Worm (Caenorhabditis elegans) whole organism, L4/young adult: ENCODE results near the gene nhr-187.

Source experiments
- W03F9.2 ChIP-seq: fragments of 150-350 bp; optimal IDR thresholded peaks from 2 replicates; lab custom pipeline; 2014; ENCODE audit warnings: missing biosample characterization, missing genetic modification characterization
- dao-5 ChIP-seq: sonication (generic microtip); optimal IDR thresholded peaks from 2 replicates; lab custom pipeline; 2016; ENCODE audit warnings: missing genotype, missing genetic modification characterization, moderate library complexity, missing compliant biosample characterization
- him-1 ChIP-seq: sonication (generic microtip); optimal IDR thresholded peaks from 2 replicates; lab custom pipeline; 2016; ENCODE audit warnings: missing genotype, missing genetic modification reagents, missing genetic modification characterization, missing compliant biosample characterization

The nhr-187 gene

ce11 chrV:3878223-3878622 is 15.5 kb upstream of the nhr-187 start, which contains the start of gene nhr-159:
nhr-159 (minus strand) TSS chrV:3878323.
- TF ChIP-seq dao-5 (tag; lab: Kevin White, UChicago) = no peak
- TF ChIP-seq him-1 (tag; lab: Kevin White, UChicago) = no peak
- TF ChIP-seq W03F9.2 (tag; lab: Kevin White, UChicago) = no peak

DNA sequence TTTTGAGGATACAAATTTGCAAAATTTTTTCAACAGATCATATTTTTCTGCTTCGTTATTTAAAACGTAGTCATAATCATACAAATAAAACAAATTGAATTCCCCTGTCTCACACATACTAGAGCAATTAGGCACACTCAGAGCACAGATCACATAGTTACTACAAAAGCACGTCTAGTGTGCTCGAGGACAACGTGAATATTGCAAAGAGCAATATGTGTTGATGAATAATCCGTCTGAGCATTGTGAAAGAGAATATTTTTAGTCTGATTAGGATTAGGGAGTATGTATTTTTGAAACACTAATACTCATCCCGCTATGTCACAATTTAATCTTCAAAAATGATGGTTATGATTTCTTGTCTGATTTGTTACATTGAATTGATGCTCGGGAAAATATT is 14.5 kb upstream of the nhr-187 start:
- TF ChIP-seq dao-5 (tag; lab: Kevin White, UChicago) (no peak), him-1 (tag; lab: Kevin White, UChicago) (no peak)

DNA sequence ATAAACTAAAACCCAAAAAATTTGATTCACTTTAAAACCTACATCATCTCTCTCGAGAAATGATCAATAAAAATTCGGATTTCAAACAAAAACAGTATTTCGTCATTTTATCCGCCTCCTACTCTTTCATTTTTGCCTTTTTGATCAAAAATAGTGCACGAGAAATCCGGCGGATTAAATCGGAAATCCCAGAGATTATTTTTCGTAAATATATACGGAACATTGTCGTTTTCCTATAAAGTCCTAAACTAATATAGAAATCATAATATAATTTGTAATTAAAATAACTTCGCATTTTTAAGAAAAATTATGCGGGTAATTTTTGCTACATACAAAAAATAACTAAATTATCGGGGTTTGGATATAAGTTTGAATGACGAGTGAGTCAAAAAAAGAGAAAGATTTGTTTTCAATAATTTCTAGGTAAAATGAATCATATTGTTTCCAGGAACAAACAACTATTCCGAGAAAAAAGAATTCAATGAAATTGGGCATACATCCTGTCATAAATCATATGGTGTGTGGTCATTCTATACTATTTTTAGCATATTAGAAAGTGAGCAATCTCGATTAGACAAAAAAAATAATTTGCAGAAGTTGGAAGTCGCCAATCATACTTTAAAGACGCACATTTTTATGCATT is 11.5 kb upstream of the nhr-187 start, which contains the start of gene nhr-158:
Gene nhr-158, minus strand, starts transcription at position 51 of the 643 bp plus-strand sequence.
- no peak for TF ChIP-seq dao-5 (tag; lab: Kevin White, UChicago)
- TF ChIP-seq him-1 (tag; lab: Kevin White, UChicago) = no peak
- TF ChIP-seq W03F9.2 (tag; lab: Kevin White, UChicago) = no peak

- TF ChIP-seq him-1 (tag; lab: Kevin White, UChicago) = no peak
- no peak for TF ChIP-seq W03F9.2 (tag; lab: Kevin White, UChicago)
- no peak for TF ChIP-seq dao-5 (tag; lab: Kevin White, UChicago)
Observed at ce11 chrV:3870359-3870758, 7.6 kb upstream of the nhr-187 start.

DNA sequence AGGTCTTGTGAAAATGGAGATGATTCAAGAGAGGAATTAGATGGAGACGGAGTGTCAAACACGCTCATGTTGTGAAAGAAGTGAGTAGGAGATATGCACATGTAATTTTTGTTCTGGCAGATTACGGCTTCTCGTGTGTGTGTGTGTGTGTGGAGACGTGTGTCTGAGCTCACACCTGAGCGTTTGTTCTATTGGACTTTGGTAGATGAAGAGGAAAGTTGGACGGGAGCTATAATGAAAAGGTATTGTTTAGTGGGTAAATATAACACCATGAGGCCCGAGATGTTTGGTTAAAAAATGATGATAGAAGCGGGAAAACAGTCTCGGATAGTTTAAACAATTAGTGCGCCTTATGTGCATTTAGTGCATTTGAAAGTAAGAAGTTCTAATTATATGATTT is 6.2 kb upstream of the nhr-187 start, which contains the start of gene nhr-157:
Gene nhr-157, minus strand, starts transcription at position 101 of the 400 bp plus-strand sequence.
- TF ChIP-seq dao-5 (tag; lab: Kevin White, UChicago) (no peak), W03F9.2 (tag; lab: Kevin White, UChicago) (no peak)

ce11 chrV:3865273-3865672 is 2.5 kb upstream of the nhr-187 start:
- TF ChIP-seq dao-5 (tag; lab: Kevin White, UChicago) = no peak
- TF ChIP-seq him-1 (tag; lab: Kevin White, UChicago) = no peak
- TF ChIP-seq W03F9.2 (tag; lab: Kevin White, UChicago) = no peak

DNA sequence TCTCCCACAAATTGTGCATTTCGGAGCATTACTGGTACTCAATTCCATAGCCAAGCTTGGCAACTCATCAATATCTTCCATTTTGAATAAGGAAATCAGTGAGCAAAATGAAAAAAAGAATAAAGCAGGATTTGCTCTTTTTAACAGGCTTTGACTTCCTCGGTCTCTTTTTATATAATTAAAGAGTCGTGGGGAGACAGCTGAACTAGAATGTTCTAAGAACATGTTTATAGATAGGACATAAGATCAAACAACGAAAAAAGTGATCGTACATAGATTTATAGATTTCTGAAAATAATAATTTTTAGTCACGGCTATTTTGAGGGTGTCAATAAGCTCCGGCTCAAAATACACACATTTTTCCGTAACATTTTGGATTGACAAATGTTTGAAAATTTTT is 2.6 kb downstream of the nhr-187 start, which contains the start of gene nhr-189:
Gene nhr-189, minus strand, starts transcription at position 121 of the 400 bp plus-strand sequence.
- TF ChIP-seq him-1 (tag; lab: Kevin White, UChicago) = no peak
- no peak for TF ChIP-seq dao-5 (tag; lab: Kevin White, UChicago)
- TF ChIP-seq W03F9.2 (tag; lab: Kevin White, UChicago) = no peak

DNA sequence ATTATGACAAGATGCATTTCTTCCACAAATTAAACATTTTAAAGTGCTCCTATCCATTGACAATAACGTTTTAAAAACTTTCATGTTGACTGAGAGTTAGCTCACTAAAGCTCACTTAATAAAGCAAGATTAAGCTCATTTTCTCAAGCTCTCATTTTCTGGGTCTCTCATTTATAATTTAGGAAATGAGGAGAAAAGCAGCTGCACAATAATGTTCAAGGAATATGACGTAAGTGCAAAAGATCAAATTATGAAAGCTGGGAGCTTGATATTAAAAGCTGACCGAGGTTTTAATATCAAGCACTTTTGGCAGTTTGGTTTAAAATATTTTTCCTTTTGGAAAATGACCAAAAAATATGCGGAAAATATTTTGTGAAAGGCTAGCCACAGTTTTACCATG is 5.0 kb downstream of the nhr-187 start, which contains the start of gene nhr-188:
Gene nhr-188, minus strand, starts transcription at position 84 of the 400 bp plus-strand sequence.
- TF ChIP-seq dao-5 (tag; lab: Kevin White, UChicago) = no peak
- no peak for TF ChIP-seq him-1 (tag; lab: Kevin White, UChicago)
- TF ChIP-seq W03F9.2 (tag; lab: Kevin White, UChicago) = no peak

DNA sequence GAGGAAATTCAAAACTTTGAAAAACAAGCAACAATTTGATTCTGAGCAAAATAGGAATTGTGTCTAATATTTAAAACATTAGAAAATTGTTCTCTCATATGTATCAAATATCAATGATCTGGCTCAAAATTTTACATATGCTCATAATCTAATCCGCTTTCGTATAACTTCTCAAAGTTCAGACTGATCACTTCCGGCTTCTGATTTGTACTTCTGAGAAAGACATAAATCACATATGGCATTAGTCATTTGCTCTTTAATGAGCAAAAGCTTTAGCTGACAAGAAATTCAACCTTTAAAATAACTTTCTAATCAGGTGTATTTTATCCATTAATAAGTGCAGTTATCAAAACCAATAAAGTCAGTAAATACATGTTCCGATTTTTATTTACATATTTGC is 6.8 kb downstream of the nhr-187 start:
- TF ChIP-seq W03F9.2 (tag; lab: Kevin White, UChicago) (no peak), dao-5 (tag; lab: Kevin White, UChicago) (no peak), him-1 (tag; lab: Kevin White, UChicago) (no peak)

DNA sequence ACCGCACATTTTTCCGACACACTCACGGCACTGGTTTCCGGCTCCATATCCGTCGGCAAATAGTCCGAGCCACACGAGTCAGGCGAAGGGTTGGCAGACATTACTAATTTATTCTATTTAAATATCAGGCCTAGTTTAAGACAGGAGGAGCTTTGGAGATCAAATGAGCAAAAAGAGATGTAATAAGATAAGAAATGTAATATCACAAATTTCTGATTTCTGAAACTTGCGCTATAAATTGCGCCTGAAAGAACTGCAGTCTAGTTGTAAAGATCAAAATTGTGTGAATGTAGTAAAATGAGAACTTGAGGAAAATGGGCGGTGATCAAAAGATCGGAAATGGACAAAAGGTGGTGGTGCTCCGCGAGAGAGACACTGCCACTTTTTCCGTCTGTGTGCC is 7.9 kb downstream of the nhr-187 start, which contains the start of gene nhr-186:
Gene nhr-186, minus strand, starts transcription at position 101 of the 400 bp plus-strand sequence.
- TF ChIP-seq him-1 (tag; lab: Kevin White, UChicago) (no peak), W03F9.2 (tag; lab: Kevin White, UChicago) (no peak), dao-5 (tag; lab: Kevin White, UChicago) (no peak)

ce11 chrV:3851760-3852159 is 11.0 kb downstream of the nhr-187 start:
- TF ChIP-seq dao-5 (tag; lab: Kevin White, UChicago) (no peak), him-1 (tag; lab: Kevin White, UChicago) (no peak), W03F9.2 (tag; lab: Kevin White, UChicago) (no peak)

- TF ChIP-seq him-1 (tag; lab: Kevin White, UChicago) (no peak), W03F9.2 (tag; lab: Kevin White, UChicago) (no peak), dao-5 (tag; lab: Kevin White, UChicago) (no peak)
Observed at ce11 chrV:3847268-3847667, 15.5 kb downstream of the nhr-187 start, which contains the start of gene nhr-185. nhr-185 (minus strand) TSS chrV:3847368.

- TF ChIP-seq dao-5 (tag; lab: Kevin White, UChicago) (no peak), W03F9.2 (tag; lab: Kevin White, UChicago) (no peak), him-1 (tag; lab: Kevin White, UChicago) (no peak)
Observed at ce11 chrV:3843926-3844325, 18.8 kb downstream of the nhr-187 start, which contains the start of gene ugt-32. ugt-32 (minus strand) TSS chrV:3844007.

- no peak for TF ChIP-seq him-1 (tag; lab: Kevin White, UChicago)
- TF ChIP-seq dao-5 (tag; lab: Kevin White, UChicago) = no peak
- no peak for TF ChIP-seq W03F9.2 (tag; lab: Kevin White, UChicago)
Observed at ce11 chrV:3841462-3841861, 21.3 kb downstream of the nhr-187 start.
